Worm (Caenorhabditis elegans) whole organism, young adult: Measurements from ENCODE around the gene Y48G9A.11.
A peak's percentile ranks its signal among the peaks of the same experiment; 100 is the strongest.

Experiments
- F23B12.7 ChIP-seq: sonication (generic microtip); optimal IDR thresholded peaks from 2 replicates; lab custom pipeline; 2017; ENCODE audit warnings: missing genetic modification characterization, mild to moderate bottlenecking, missing compliant biosample characterization, antibody characterized with exemption, moderate library complexity; ENCODE audit not compliant: insufficient read depth
- F55B11.4 ChIP-seq: sonication (generic microtip); optimal IDR thresholded peaks from 2 replicates; lab custom pipeline; 2016; ENCODE audit warnings: missing compliant biosample characterization, missing genetic modification characterization, borderline replicate concordance; ENCODE audit not compliant: insufficient read depth
- F57A8.1 ChIP-seq: fragments of 200-800 bp; sonication (Bioruptor generic); optimal IDR thresholded peaks from 2 replicates; lab custom pipeline; 2018; ENCODE audit warnings: mild to moderate bottlenecking, missing genetic modification characterization, moderate library complexity, missing compliant biosample characterization
- T26A5.8 ChIP-seq: sonication (generic microtip); optimal IDR thresholded peaks from 2 replicates; lab custom pipeline; 2016; ENCODE audit warnings: missing genetic modification characterization, missing compliant biosample characterization
- Y79H2A.3 ChIP-seq: fragments of 200-800 bp; sonication (Bioruptor generic); conservative IDR thresholded peaks from 2 replicates; pipeline ENCODE4 v1.3.6; 2022; ENCODE audit warnings: missing genetic modification reagents, missing genetic modification characterization, missing compliant biosample characterization
- ZK185.1 ChIP-seq: sonication (generic microtip); optimal IDR thresholded peaks from 2 replicates; lab custom pipeline; 2016; ENCODE audit warnings: mild to moderate bottlenecking, missing genetic modification characterization, missing compliant biosample characterization; ENCODE audit not compliant: poor library complexity, severe bottlenecking
- akir-1 ChIP-seq: fragments of 200-800 bp; sonication (Bioruptor generic); optimal IDR thresholded peaks from 2 replicates; lab custom pipeline; 2018; ENCODE audit warnings: mild to moderate bottlenecking, missing genetic modification characterization, moderate library complexity, missing compliant biosample characterization
- atf-7 ChIP-seq: sonication (generic microtip); optimal IDR thresholded peaks from 2 replicates; lab custom pipeline; 2017; ENCODE audit warnings: mild to moderate bottlenecking, missing genetic modification characterization, missing compliant biosample characterization
- attf-5 ChIP-seq: fragments of 200-800 bp; sonication (Bioruptor generic); optimal IDR thresholded peaks from 2 replicates; lab custom pipeline; 2018; ENCODE audit warnings: mild to moderate bottlenecking, missing genetic modification characterization, missing compliant biosample characterization
- ccch-3 ChIP-seq: fragments of 200-800 bp; sonication (Bioruptor generic); optimal IDR thresholded peaks from 2 replicates; lab custom pipeline; 2018; ENCODE audit warnings: mild to moderate bottlenecking, missing genetic modification characterization, missing compliant biosample characterization
- cebp-1 ChIP-seq, 2 experiments: fragments of 200-800 bp in 1 of 2; sonication (Bioruptor generic) in 1 of 2; sonication (generic microtip) in 1 of 2; IDR thresholded peaks in 1 of 2; optimal IDR thresholded peaks in 1 of 2; 2 replicates each; pipeline versions ENCODE4 v1.3.6 to Lab custom; 2017 to 2022; ENCODE audit warnings: missing compliant biosample characterization in 2 of 2, missing genetic modification characterization in 2 of 2, mild to moderate bottlenecking in 1 of 2, missing genetic modification reagents in 1 of 2, moderate library complexity in 1 of 2
- ceh-100 ChIP-seq: fragments of 200-800 bp; sonication (Bioruptor generic); IDR thresholded peaks from 2 replicates; pipeline ENCODE4 v1.3.6; 2022; ENCODE audit warnings: missing genetic modification reagents, missing genetic modification characterization, missing compliant biosample characterization
- ceh-91 ChIP-seq: fragments of 200-800 bp; sonication (Bioruptor generic); IDR thresholded peaks from 2 replicates; pipeline ENCODE4 v1.3.6; 2022; ENCODE audit warnings: missing genetic modification reagents, missing genetic modification characterization, missing compliant biosample characterization
- egl-18 ChIP-seq: fragments of 200-800 bp; sonication (Bioruptor generic); IDR thresholded peaks from 2 replicates; pipeline ENCODE4 v1.3.6; 2022; ENCODE audit warnings: missing genetic modification reagents, missing genetic modification characterization, missing compliant biosample characterization
- fkh-3 ChIP-seq: sonication (generic microtip); optimal IDR thresholded peaks from 2 replicates; lab custom pipeline; 2016; ENCODE audit warnings: mild to moderate bottlenecking, missing genetic modification characterization, missing compliant biosample characterization
- hmg-1.2 ChIP-seq: fragments of 200-800 bp; sonication (Bioruptor generic); IDR thresholded peaks from 2 replicates; pipeline ENCODE4 v1.3.6; 2022; ENCODE audit warnings: missing genetic modification reagents, missing genetic modification characterization, missing compliant biosample characterization
- hmg-20 ChIP-seq: fragments of 200-800 bp; sonication (Bioruptor generic); IDR thresholded peaks from 2 replicates; pipeline ENCODE4 v1.3.6; 2022; ENCODE audit warnings: missing genetic modification reagents, missing genetic modification characterization, missing compliant biosample characterization
- hrde-1 ChIP-seq: sonication (generic microtip); optimal IDR thresholded peaks from 2 replicates; lab custom pipeline; 2016; ENCODE audit warnings: missing genetic modification characterization, mild to moderate bottlenecking, missing compliant biosample characterization, moderate library complexity, missing genotype, missing genetic modification reagents, borderline replicate concordance
- hsf-1 ChIP-seq: fragments of 200-800 bp; sonication (Bioruptor generic); IDR thresholded peaks from 2 replicates; pipeline ENCODE4 v1.3.6; 2022; ENCODE audit warnings: missing genetic modification reagents, missing genetic modification characterization, missing compliant biosample characterization
- let-526 ChIP-seq: fragments of 200-800 bp; sonication (Bioruptor generic); IDR thresholded peaks from 2 replicates; pipeline ENCODE4 v1.3.6; 2022; ENCODE audit warnings: missing genetic modification reagents, missing genetic modification characterization, missing compliant biosample characterization
- madf-6 ChIP-seq: fragments of 200-800 bp; sonication (Bioruptor generic); IDR thresholded peaks from 2 replicates; pipeline ENCODE4 v1.3.6; 2022; ENCODE audit warnings: missing genetic modification reagents, missing genetic modification characterization, missing compliant biosample characterization
- mcd-1 ChIP-seq: fragments of 200-800 bp; sonication (Bioruptor generic); IDR thresholded peaks from 2 replicates; pipeline ENCODE4 v1.3.6; 2022; ENCODE audit warnings: missing genetic modification reagents, missing genetic modification characterization, missing compliant biosample characterization
- mes-4 ChIP-seq: sonication (generic microtip); optimal IDR thresholded peaks from 2 replicates; lab custom pipeline; 2016; ENCODE audit warnings: missing genotype, missing genetic modification characterization, missing compliant biosample characterization
- nfyb-1 ChIP-seq: fragments of 200-800 bp; sonication (Bioruptor generic); IDR thresholded peaks from 2 replicates; pipeline ENCODE4 v1.3.6; 2022; ENCODE audit warnings: missing genetic modification reagents, missing genetic modification characterization, missing compliant biosample characterization
- nhr-80 ChIP-seq: sonication (generic microtip); optimal IDR thresholded peaks from 2 replicates; lab custom pipeline; 2016; ENCODE audit warnings: missing genetic modification characterization, missing compliant biosample characterization
- nhr-90 ChIP-seq: sonication (generic microtip); optimal IDR thresholded peaks from 2 replicates; lab custom pipeline; 2016; ENCODE audit warnings: missing genotype, mild to moderate bottlenecking, missing genetic modification characterization, missing compliant biosample characterization
- rcor-1 ChIP-seq: fragments of 200-800 bp; sonication (Bioruptor generic); IDR thresholded peaks from 2 replicates; pipeline ENCODE4 v1.3.6; 2022; ENCODE audit warnings: missing genetic modification reagents, missing genetic modification characterization, missing compliant biosample characterization
- repo-1 ChIP-seq: sonication (generic microtip); optimal IDR thresholded peaks from 2 replicates; lab custom pipeline; 2017; ENCODE audit warnings: mild to moderate bottlenecking, missing genetic modification characterization, missing compliant biosample characterization
- rpc-1 ChIP-seq, 2 experiments: fragments of 150-350 bp in 1 of 2; sonication (generic microtip) in 1 of 2; optimal IDR thresholded peaks; 2 replicates each; lab custom pipeline; 2014 to 2018; ENCODE audit warnings: missing biosample characterization in 1 of 2, missing genetic modification characterization in 1 of 2, missing genetic modification reagents in 1 of 2, missing genotype in 1 of 2
- snpc-1.1 ChIP-seq: sonication (generic microtip); optimal IDR thresholded peaks from 2 replicates; lab custom pipeline; 2017; ENCODE audit warnings: missing genetic modification characterization, mild to moderate bottlenecking, missing compliant biosample characterization, antibody characterized with exemption, moderate library complexity, missing genotype, missing genetic modification reagents; ENCODE audit not compliant: insufficient read depth
- snpc-1.3 ChIP-seq: sonication (generic microtip); optimal IDR thresholded peaks from 2 replicates; lab custom pipeline; 2017; ENCODE audit warnings: missing genetic modification characterization, mild to moderate bottlenecking, missing compliant biosample characterization, antibody characterized with exemption, moderate library complexity, missing genotype, missing genetic modification reagents; ENCODE audit not compliant: insufficient read depth
- snpc-4 ChIP-seq, 5 experiments: fragments of 150-350 bp in 1 of 5; sonication (generic microtip) in 4 of 5; optimal IDR thresholded peaks; 2 replicates each; lab custom pipeline; 2014 to 2018; ENCODE audit warnings: missing genetic modification characterization in 5 of 5, missing biosample characterization in 3 of 5, antibody characterized with exemption in 2 of 5, mild to moderate bottlenecking in 2 of 5, missing compliant biosample characterization in 2 of 5, missing genotype in 2 of 5, moderate library complexity in 2 of 5, missing genetic modification reagents in 1 of 5
- unc-62 ChIP-seq: fragments of 150-350 bp; optimal IDR thresholded peaks from 2 replicates; lab custom pipeline; 2014; ENCODE audit warnings: missing biosample characterization, missing genetic modification reagents, missing genetic modification characterization
- zfh-2 ChIP-seq: fragments of 200-800 bp; sonication (Bioruptor generic); conservative IDR thresholded peaks from 2 replicates; pipeline ENCODE4 v1.3.6; 2022; ENCODE audit warnings: missing genetic modification reagents, missing genetic modification characterization, missing compliant biosample characterization
- ztf-18 ChIP-seq: sonication (generic microtip); optimal IDR thresholded peaks from 2 replicates; lab custom pipeline; 2016; ENCODE audit warnings: missing genotype, mild to moderate bottlenecking, missing genetic modification characterization, missing compliant biosample characterization
- ztf-22 ChIP-seq: fragments of 200-800 bp; sonication (Bioruptor generic); optimal IDR thresholded peaks from 2 replicates; lab custom pipeline; 2018; ENCODE audit warnings: mild to moderate bottlenecking, missing genetic modification characterization, moderate library complexity, missing compliant biosample characterization

Gene Y48G9A.11

DNA sequence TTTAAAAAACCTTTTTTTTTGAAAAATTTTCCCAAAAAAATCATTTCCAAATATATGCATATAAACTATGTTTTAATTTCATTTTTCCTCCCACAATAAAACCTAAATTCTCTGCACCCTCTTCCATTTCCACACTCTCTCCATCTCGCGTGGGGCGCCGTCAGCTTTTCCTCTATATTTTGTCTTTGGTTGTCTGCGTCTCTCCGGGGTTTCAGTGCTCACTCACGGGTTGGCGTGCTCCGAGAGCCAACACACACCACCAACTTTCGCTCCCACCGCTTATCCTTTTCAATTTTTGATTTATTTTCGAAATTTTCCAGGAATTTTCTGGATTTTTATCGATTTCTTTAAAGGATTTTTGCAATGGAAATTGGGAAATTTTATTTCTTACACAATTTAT, 27.2 kb downstream of the Y48G9A.11 start:
- TF ChIP-seq T26A5.8 (tag; lab: Kevin White, UChicago) (no peak), hmg-1.2 (GFP tag; lab: Robert Waterston, UW) (peak; percentile 87), nfyb-1 (GFP tag; lab: Robert Waterston, UW) (no peak), rcor-1 (GFP tag; lab: Robert Waterston, UW) (no peak), hmg-20 (GFP tag; lab: Robert Waterston, UW) (no peak), fkh-3 (tag; lab: Kevin White, UChicago) (no peak), hsf-1 (GFP tag; lab: Robert Waterston, UW) (no peak), F55B11.4 (tag; lab: Kevin White, UChicago) (no peak), ceh-91 (no peak), ccch-3 (no peak), hrde-1 (tag; lab: Kevin White, UChicago) (no peak), cebp-1 (GFP tag; IDR thresholded peaks at IDR 0.05; lab: Robert Waterston, UW) (no peak), cebp-1 (tag; optimal IDR thresholded peaks at IDR 0.05; lab: Kevin White, UChicago) (peak; percentile 24), unc-62 (GFP tag; lab: Kevin White, UChicago) (no peak), F23B12.7 (tag; lab: Kevin White, UChicago) (no peak), mcd-1 (0 out of 2 replicates have a peak, but pooled peaks have one; percentile 12), nhr-90 (tag; lab: Kevin White, UChicago) (no peak), ZK185.1 (tag; lab: Kevin White, UChicago) (no peak), akir-1 (no peak), nhr-80 (tag; lab: Kevin White, UChicago) (peak; percentile 3), zfh-2 (peak; percentile 52), madf-6 (no peak), let-526 (GFP tag; lab: Robert Waterston, UW) (no peak), atf-7 (tag; lab: Kevin White, UChicago) (no peak), rpc-1 (optimal IDR thresholded peaks at IDR 0.05; lab: Kevin White, UChicago) (no peak), rpc-1 (tag; optimal IDR thresholded peaks at IDR 0.05; lab: Kevin White, UChicago) (no peak), F57A8.1 (GFP tag; lab: Kevin White, UChicago) (no peak), snpc-1.1 (tag; lab: Kevin White, UChicago) (no peak), mes-4 (tag; lab: Kevin White, UChicago) (no peak), ztf-22 (GFP tag; lab: Kevin White, UChicago) (no peak)

DNA sequence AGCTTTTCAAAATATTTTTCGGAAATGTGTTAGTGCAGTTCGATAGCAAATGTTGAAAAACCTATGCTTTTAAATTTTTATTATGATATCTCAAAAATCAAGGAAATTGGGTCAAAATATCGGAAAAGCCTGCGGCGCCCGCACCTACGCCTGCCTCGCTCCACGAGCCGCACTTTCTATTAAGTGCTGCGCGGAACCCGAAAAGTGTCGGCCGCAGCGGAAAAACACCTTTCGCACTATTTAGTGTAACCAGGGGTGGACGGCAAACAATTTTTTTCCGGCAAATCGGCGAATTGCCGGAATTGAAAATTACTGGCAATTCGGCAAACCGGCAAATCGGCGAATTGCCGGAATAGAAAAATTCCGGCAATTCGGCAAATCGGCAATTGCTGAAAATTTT, 31.9 kb downstream of the Y48G9A.11 start:
- no peak for TF ChIP-seq egl-18 (GFP tag; lab: Robert Waterston, UW)
- TF ChIP-seq snpc-1.1 (tag; lab: Kevin White, UChicago), result peak; percentile 49
- peak; percentile 12 for TF ChIP-seq snpc-4 (GFP tag; optimal IDR thresholded peaks at IDR 0.05; lab: Kevin White, UChicago)
- TF ChIP-seq snpc-4 (tag; optimal IDR thresholded peaks at IDR 0.05; lab: Kevin White, UChicago), result peak in 2 of 4 experiments; percentile 60 to 86
- no peak for TF ChIP-seq attf-5 (GFP tag; lab: Kevin White, UChicago)
- no peak for TF ChIP-seq ztf-18
- TF ChIP-seq snpc-1.3, result no peak
- TF ChIP-seq repo-1 (tag; lab: Kevin White, UChicago), result no peak
- no peak for TF ChIP-seq ceh-100 (GFP tag; lab: Robert Waterston, UW)
- TF ChIP-seq Y79H2A.3 (GFP tag; lab: Robert Waterston, UW), result no peak
- 0 out of 2 replicates have a peak, but pooled peaks have one; percentile 7 for TF ChIP-seq hmg-1.2 (GFP tag; lab: Robert Waterston, UW)
